Worm (Caenorhabditis elegans) whole organism, L2 larva: ENCODE results near the gene C10C5.3.
A peak's percentile ranks its signal among the peaks of the same experiment; 100 is the strongest.

Experiments used
- C34F6.9 ChIP-seq: fragments of 150-350 bp; optimal IDR thresholded peaks from 2 replicates; lab custom pipeline; 2014; ENCODE audit warnings: missing biosample characterization, missing genetic modification characterization
- F13H6.1 ChIP-seq: sonication (generic microtip); optimal IDR thresholded peaks from 2 replicates; lab custom pipeline; 2016; ENCODE audit warnings: missing genetic modification characterization, missing compliant biosample characterization
- R02D3.7 ChIP-seq: fragments of 150-350 bp; optimal IDR thresholded peaks from 2 replicates; lab custom pipeline; 2014; ENCODE audit warnings: missing biosample characterization, missing genetic modification characterization
- ZK546.5 ChIP-seq: sonication (generic microtip); optimal IDR thresholded peaks from 2 replicates; lab custom pipeline; 2017; ENCODE audit warnings: missing biosample characterization, missing genetic modification characterization
- alr-1 ChIP-seq: fragments of 150-350 bp; optimal IDR thresholded peaks from 2 replicates; lab custom pipeline; 2014; ENCODE audit warnings: missing biosample characterization, missing genetic modification characterization
- aly-2 ChIP-seq: fragments of 150-350 bp; optimal IDR thresholded peaks from 2 replicates; lab custom pipeline; 2014; ENCODE audit warnings: missing biosample characterization, missing genetic modification characterization
- ama-1 ChIP-seq: fragments of 150-350 bp; optimal IDR thresholded peaks from 2 replicates; lab custom pipeline; 2018; ENCODE audit warnings: inconsistent platforms
- blmp-1 ChIP-seq: sonication (generic microtip); optimal IDR thresholded peaks from 2 replicates; lab custom pipeline; 2017; ENCODE audit warnings: missing genetic modification characterization, mild to moderate bottlenecking, missing compliant biosample characterization, antibody characterized with exemption, moderate library complexity; ENCODE audit not compliant: insufficient read depth
- ceh-16 ChIP-seq: fragments of 150-350 bp; optimal IDR thresholded peaks from 2 replicates; lab custom pipeline; 2014; ENCODE audit warnings: missing biosample characterization, missing genetic modification characterization
- ceh-82 ChIP-seq: fragments of 150-350 bp; optimal IDR thresholded peaks from 2 replicates; lab custom pipeline; 2014; ENCODE audit warnings: missing biosample characterization, missing genetic modification characterization
- crh-2 ChIP-seq: sonication (generic microtip); optimal IDR thresholded peaks from 2 replicates; lab custom pipeline; 2017; ENCODE audit warnings: missing biosample characterization, missing genetic modification characterization
- dmd-4 ChIP-seq: sonication (generic microtip); optimal IDR thresholded peaks from 2 replicates; lab custom pipeline; 2017; ENCODE audit warnings: missing biosample characterization, missing genetic modification characterization
- egl-27 ChIP-seq: sonication (generic microtip); optimal IDR thresholded peaks from 3 replicates; lab custom pipeline; 2017; ENCODE audit warnings: missing biosample characterization, missing genetic modification reagents, missing genetic modification characterization
- elt-1 ChIP-seq: fragments of 150-350 bp; optimal IDR thresholded peaks from 2 replicates; lab custom pipeline; 2014; ENCODE audit warnings: missing biosample characterization, missing genetic modification characterization
- elt-3 ChIP-seq: sonication (generic microtip); optimal IDR thresholded peaks from 2 replicates; lab custom pipeline; 2017; ENCODE audit warnings: missing biosample characterization, missing genetic modification characterization
- fos-1 ChIP-seq: fragments of 150-350 bp; optimal IDR thresholded peaks from 2 replicates; lab custom pipeline; 2014; ENCODE audit warnings: missing biosample characterization, missing genetic modification characterization
- gmeb-1 ChIP-seq: fragments of 150-350 bp; optimal IDR thresholded peaks from 2 replicates; lab custom pipeline; 2014; ENCODE audit warnings: missing biosample characterization, missing genetic modification characterization
- lin-13 ChIP-seq: fragments of 150-350 bp; optimal IDR thresholded peaks from 2 replicates; lab custom pipeline; 2014; ENCODE audit warnings: missing biosample characterization, missing genetic modification reagents, missing genetic modification characterization
- mdl-1 ChIP-seq, 2 experiments: fragments of 150-350 bp in 1 of 2; sonication (generic microtip) in 1 of 2; optimal IDR thresholded peaks; 2 replicates each; lab custom pipeline; 2017; ENCODE audit warnings: missing biosample characterization in 2 of 2, missing genetic modification characterization in 2 of 2
- nhr-10 ChIP-seq: sonication (generic microtip); optimal IDR thresholded peaks from 2 replicates; lab custom pipeline; 2017; ENCODE audit warnings: missing biosample characterization, missing genetic modification characterization
- nhr-12 ChIP-seq: fragments of 150-350 bp; optimal IDR thresholded peaks from 2 replicates; lab custom pipeline; 2014; ENCODE audit warnings: missing biosample characterization, missing genetic modification characterization
- nhr-129 ChIP-seq: fragments of 150-350 bp; optimal IDR thresholded peaks from 2 replicates; lab custom pipeline; 2014; ENCODE audit warnings: missing biosample characterization, missing genetic modification characterization
- nhr-21 ChIP-seq: fragments of 150-350 bp; optimal IDR thresholded peaks from 2 replicates; lab custom pipeline; 2014; ENCODE audit warnings: missing biosample characterization, missing genetic modification characterization
- nhr-237 ChIP-seq: fragments of 150-350 bp; optimal IDR thresholded peaks from 2 replicates; lab custom pipeline; 2014; ENCODE audit warnings: missing biosample characterization, missing genetic modification characterization
- nhr-25 ChIP-seq: fragments of 150-350 bp; sonication (generic microtip); optimal IDR thresholded peaks from 3 replicates; lab custom pipeline; 2014; ENCODE audit warnings: missing biosample characterization, missing genetic modification characterization
- nhr-6 ChIP-seq: fragments of 150-350 bp; optimal IDR thresholded peaks from 2 replicates; lab custom pipeline; 2014; ENCODE audit warnings: missing biosample characterization, missing genetic modification characterization
- nhr-77 ChIP-seq: fragments of 150-350 bp; optimal IDR thresholded peaks from 2 replicates; lab custom pipeline; 2014; ENCODE audit warnings: missing biosample characterization, missing genetic modification characterization
- peb-1 ChIP-seq: fragments of 150-350 bp; optimal IDR thresholded peaks from 2 replicates; lab custom pipeline; 2014; ENCODE audit warnings: missing biosample characterization, missing genetic modification characterization
- sem-4 ChIP-seq: fragments of 150-350 bp; optimal IDR thresholded peaks from 2 replicates; lab custom pipeline; 2014; ENCODE audit warnings: missing biosample characterization, missing genetic modification reagents, missing genetic modification characterization
- skn-1 ChIP-seq: sonication (generic microtip); optimal IDR thresholded peaks from 2 replicates; lab custom pipeline; 2017; ENCODE audit warnings: missing biosample characterization, missing genetic modification characterization
- sma-3 ChIP-seq: sonication (generic microtip); optimal IDR thresholded peaks from 2 replicates; lab custom pipeline; 2016; ENCODE audit warnings: missing genetic modification reagents, missing genetic modification characterization, missing compliant biosample characterization
- sma-9 ChIP-seq, 2 experiments: fragments of 150-350 bp in 1 of 2; sonication (generic microtip) in 1 of 2; optimal IDR thresholded peaks; 2 replicates each; lab custom pipeline; 2014 to 2016; ENCODE audit warnings: missing genetic modification characterization in 2 of 2, mild to moderate bottlenecking in 1 of 2, missing biosample characterization in 1 of 2, missing compliant biosample characterization in 1 of 2, missing genetic modification reagents in 1 of 2, moderate library complexity in 1 of 2
- snpc-4 ChIP-seq: fragments of 150-350 bp; optimal IDR thresholded peaks from 2 replicates; lab custom pipeline; 2014; ENCODE audit warnings: missing biosample characterization, missing genetic modification characterization
- unc-39 ChIP-seq: fragments of 150-350 bp; optimal IDR thresholded peaks from 2 replicates; lab custom pipeline; 2014; ENCODE audit warnings: missing biosample characterization, missing genetic modification characterization
- unc-55 ChIP-seq: fragments of 150-350 bp; sonication (generic microtip); optimal IDR thresholded peaks from 3 replicates; lab custom pipeline; 2014; ENCODE audit warnings: missing biosample characterization, missing genetic modification reagents, missing genetic modification characterization
- unc-62 ChIP-seq: fragments of 150-350 bp; optimal IDR thresholded peaks from 2 replicates; lab custom pipeline; 2014; ENCODE audit warnings: missing biosample characterization, missing genetic modification reagents, missing genetic modification characterization
- zag-1 ChIP-seq: fragments of 150-350 bp; optimal IDR thresholded peaks from 2 replicates; lab custom pipeline; 2014; ENCODE audit warnings: missing biosample characterization, missing genetic modification characterization
- ztf-1 ChIP-seq: fragments of 200-800 bp; sonication (Bioruptor generic); conservative IDR thresholded peaks from 2 replicates; pipeline ENCODE4 v1.3.6; 2022; ENCODE audit warnings: missing genetic modification characterization, missing compliant biosample characterization
- ztf-11 ChIP-seq: sonication (generic microtip); optimal IDR thresholded peaks from 2 replicates; lab custom pipeline; 2017; ENCODE audit warnings: missing biosample characterization, missing genetic modification characterization
- ztf-4 ChIP-seq: fragments of 150-350 bp; optimal IDR thresholded peaks from 2 replicates; lab custom pipeline; 2014; ENCODE audit warnings: missing biosample characterization, missing genetic modification characterization

C10C5.3 gene

DNA sequence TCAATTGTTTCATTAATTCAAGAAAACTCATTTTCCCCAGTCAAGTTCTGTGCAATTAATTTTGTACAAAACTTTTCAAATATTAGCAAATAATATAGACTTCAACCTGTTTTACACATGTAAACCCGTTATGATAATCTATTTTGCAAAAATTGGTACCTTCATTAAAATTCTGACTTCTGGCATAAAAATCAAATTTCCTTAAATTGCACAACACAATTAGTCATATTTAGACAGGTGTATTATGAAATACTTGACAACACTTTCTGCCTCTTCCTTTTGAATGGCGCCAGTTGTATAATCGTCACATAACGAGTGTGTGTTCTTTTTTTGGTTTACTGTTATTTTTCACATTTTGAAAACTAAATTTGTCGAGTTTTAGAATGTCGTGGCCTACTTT lies 3.5 kb upstream of the C10C5.3 start, which contains the start of gene fbxc-58:
fbxc-58 (plus strand) TSS at position 383 of the 400 bp plus-strand sequence.
- TF ChIP-seq fos-1 (tag; lab: Kevin White, UChicago) (peak; percentile 72), nhr-77 (no peak)

- peak; percentile 6 for TF ChIP-seq blmp-1 (tag; lab: Kevin White, UChicago)
- TF ChIP-seq nhr-21 = peak; percentile 34
- TF ChIP-seq sma-9 (GFP tag; optimal IDR thresholded peaks at IDR 0.05; lab: Kevin White, UChicago) = peak; percentile 66
- no peak for TF ChIP-seq sma-9 (tag; optimal IDR thresholded peaks at IDR 0.05; lab: Kevin White, UChicago)
- peak; percentile 64 for TF ChIP-seq nhr-25 (tag; lab: Kevin White, UChicago)
- TF ChIP-seq egl-27 (tag; lab: Kevin White, UChicago) = no peak
- no peak for TF ChIP-seq nhr-10 (tag; lab: Kevin White, UChicago)
These were observed 1.9 kb downstream of the C10C5.3 start for ce11 chrIV:9376550-9376949.

- TF ChIP-seq nhr-129 = no peak
- TF ChIP-seq blmp-1 (tag; lab: Kevin White, UChicago) = no peak
- no peak for TF ChIP-seq nhr-12 (tag; lab: Kevin White, UChicago)
- no peak for TF ChIP-seq aly-2 (tag; lab: Kevin White, UChicago)
- TF ChIP-seq fos-1 (tag; lab: Kevin White, UChicago) = no peak
- no peak for TF ChIP-seq R02D3.7 (tag; lab: Kevin White, UChicago)
- no peak for TF ChIP-seq mdl-1 (tag; optimal IDR thresholded peaks at IDR 0.05; lab: Kevin White, UChicago)
These were observed 3.6 kb downstream of the C10C5.3 start, which contains the start of gene C10C5.4 for ce11 chrIV:9378272-9378671. Gene C10C5.4, plus strand, starts transcription at chrIV:9378552.

- TF ChIP-seq ztf-1 (no peak), dmd-4 (tag; lab: Kevin White, UChicago) (no peak), F13H6.1 (tag; lab: Kevin White, UChicago) (no peak), nhr-77 (no peak), ama-1 (lab: Kevin White, UChicago) (no peak), skn-1 (tag; lab: Kevin White, UChicago) (no peak), sma-9 (GFP tag; optimal IDR thresholded peaks at IDR 0.05; lab: Kevin White, UChicago) (no peak), sma-9 (tag; optimal IDR thresholded peaks at IDR 0.05; lab: Kevin White, UChicago) (no peak), sem-4 (tag; lab: Kevin White, UChicago) (no peak), unc-55 (GFP tag; lab: Kevin White, UChicago) (no peak), R02D3.7 (tag; lab: Kevin White, UChicago) (no peak), nhr-6 (tag; lab: Kevin White, UChicago) (no peak), ceh-82 (tag; lab: Kevin White, UChicago) (no peak), gmeb-1 (tag; lab: Kevin White, UChicago) (no peak), sma-3 (GFP tag; lab: Kevin White, UChicago) (no peak), nhr-129 (no peak), snpc-4 (tag; lab: Kevin White, UChicago) (no peak), ztf-4 (tag; lab: Kevin White, UChicago) (no peak)
These were observed 6.5 kb downstream of the C10C5.3 start, which contains the start of gene C10C5.5 for ce11 chrIV:9381136-9381535. Gene C10C5.5, plus strand, starts transcription at chrIV:9381436.

DNA sequence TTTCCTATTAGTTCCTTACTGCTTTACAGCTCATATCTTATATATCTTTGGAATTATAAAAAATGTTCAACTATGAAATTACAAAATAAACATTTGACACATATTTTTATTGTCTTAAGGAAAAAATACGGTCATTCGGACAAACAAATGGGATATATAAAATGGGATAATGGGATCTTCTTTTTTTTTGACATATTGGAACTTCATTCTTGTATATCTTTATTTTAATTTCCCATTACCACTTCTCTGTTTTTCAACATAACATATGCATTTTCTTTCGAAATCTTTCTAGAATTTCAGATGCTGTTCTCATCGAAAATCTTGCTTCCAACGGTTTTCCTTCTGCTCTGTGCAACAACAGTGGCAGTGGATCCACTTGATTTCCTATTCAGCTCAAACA lies 10.2 kb downstream of the C10C5.3 start, which contains the start of gene C10C5.7:
C10C5.7 (plus strand) TSS at position 301 of the 400 bp plus-strand sequence.
- TF ChIP-seq elt-3 = no peak
- no peak for TF ChIP-seq ceh-82 (tag; lab: Kevin White, UChicago)
- no peak for TF ChIP-seq gmeb-1 (tag; lab: Kevin White, UChicago)
- TF ChIP-seq ceh-16 (tag; lab: Kevin White, UChicago) = no peak
- TF ChIP-seq alr-1 = no peak
- no peak for TF ChIP-seq ztf-4 (tag; lab: Kevin White, UChicago)
- TF ChIP-seq elt-1 (tag; lab: Kevin White, UChicago) = no peak
- TF ChIP-seq ztf-11 = no peak
- no peak for TF ChIP-seq unc-62 (GFP tag; lab: Kevin White, UChicago)

DNA sequence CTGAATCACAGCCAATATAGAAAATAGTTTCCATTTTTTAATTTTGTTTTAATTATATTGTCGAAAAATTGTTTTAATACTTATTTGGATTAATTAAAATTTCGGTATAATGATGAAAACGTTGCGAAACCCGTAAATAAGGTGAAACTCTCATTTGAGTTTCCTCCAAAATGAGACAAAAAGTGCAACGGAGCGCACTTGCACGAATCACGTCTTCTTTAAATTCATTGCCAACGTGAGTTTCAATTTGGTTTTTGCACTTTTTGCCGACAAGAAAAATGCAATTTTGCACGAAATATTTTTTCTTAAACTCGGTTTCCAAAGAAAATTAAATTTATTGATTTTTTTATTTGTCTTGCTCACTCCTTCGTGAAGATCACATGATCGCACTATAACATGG lies 11.4 kb downstream of the C10C5.3 start, which contains the start of gene daf-15:
daf-15 (plus strand) TSS at position 171 of the 400 bp plus-strand sequence.
- TF ChIP-seq elt-3 (no peak), lin-13 (GFP tag; lab: Kevin White, UChicago) (no peak), fos-1 (tag; lab: Kevin White, UChicago) (peak; percentile 31), sma-9 (GFP tag; optimal IDR thresholded peaks at IDR 0.05; lab: Kevin White, UChicago) (peak; percentile 36), sma-9 (tag; optimal IDR thresholded peaks at IDR 0.05; lab: Kevin White, UChicago) (no peak), aly-2 (tag; lab: Kevin White, UChicago) (no peak), unc-39 (tag; lab: Kevin White, UChicago) (no peak), C34F6.9 (tag; lab: Kevin White, UChicago) (peak; percentile 64), crh-2 (tag; lab: Kevin White, UChicago) (peak; percentile 64), nhr-25 (tag; lab: Kevin White, UChicago) (peak; percentile 11), nhr-237 (tag; lab: Kevin White, UChicago) (no peak), ZK546.5 (tag; lab: Kevin White, UChicago) (no peak), blmp-1 (tag; lab: Kevin White, UChicago) (no peak), zag-1 (tag; lab: Kevin White, UChicago) (no peak), sem-4 (tag; lab: Kevin White, UChicago) (no peak), snpc-4 (tag; lab: Kevin White, UChicago) (peak; percentile 47), peb-1 (no peak), ztf-4 (tag; lab: Kevin White, UChicago) (no peak), nhr-129 (no peak), skn-1 (tag; lab: Kevin White, UChicago) (no peak), mdl-1 (tag; optimal IDR thresholded peaks at IDR 0.05; lab: Kevin White, UChicago) (no peak), nhr-6 (tag; lab: Kevin White, UChicago) (no peak), unc-62 (GFP tag; lab: Kevin White, UChicago) (no peak), gmeb-1 (tag; lab: Kevin White, UChicago) (peak; percentile 96), ceh-82 (tag; lab: Kevin White, UChicago) (no peak), unc-55 (GFP tag; lab: Kevin White, UChicago) (peak; percentile 93)
